Worm (Caenorhabditis elegans) whole organism, midembryonic: ENCODE measurements around the gene hlh-28.

Experiments
- T22C8.4 ChIP-seq: fragments of 200-800 bp; sonication (Bioruptor generic); IDR thresholded peaks from 2 replicates; pipeline ENCODE4 v1.3.6; 2022; ENCODE audit warnings: missing genetic modification characterization, missing compliant biosample characterization
- cog-1 ChIP-seq: sonication (generic microtip); optimal IDR thresholded peaks from 2 replicates; lab custom pipeline; 2016; ENCODE audit warnings: missing genetic modification characterization, missing compliant biosample characterization
- flt-1 ChIP-seq: fragments of 200-800 bp; sonication (Bioruptor generic); IDR thresholded peaks from 2 replicates; pipeline ENCODE4 v1.3.6; 2022; ENCODE audit warnings: missing genetic modification characterization, missing compliant biosample characterization
- klf-2 ChIP-seq: fragments of 200-800 bp; sonication (Bioruptor generic); conservative IDR thresholded peaks from 2 replicates; pipeline ENCODE4 v1.3.6; 2022; ENCODE audit warnings: missing genetic modification reagents, missing genetic modification characterization, missing compliant biosample characterization
- med-1 ChIP-seq: sonication (generic microtip); optimal IDR thresholded peaks from 2 replicates; lab custom pipeline; 2017; ENCODE audit warnings: missing genetic modification characterization, mild to moderate bottlenecking, missing compliant biosample characterization, antibody characterized with exemption, missing genetic modification reagents; ENCODE audit not compliant: insufficient read depth
- ref-1 ChIP-seq: fragments of 200-800 bp; sonication (Bioruptor generic); conservative IDR thresholded peaks from 2 replicates; pipeline ENCODE4 v1.3.6; 2022; ENCODE audit warnings: missing genetic modification reagents, missing genetic modification characterization, missing compliant biosample characterization
- tab-1 ChIP-seq: fragments of 200-800 bp; sonication (Bioruptor generic); IDR thresholded peaks from 2 replicates; pipeline ENCODE4 v1.3.6; 2022; ENCODE audit warnings: missing genetic modification characterization, missing compliant biosample characterization
- ztf-23 ChIP-seq: fragments of 200-800 bp; sonication (Bioruptor generic); IDR thresholded peaks from 2 replicates; pipeline ENCODE4 v1.3.6; 2022; ENCODE audit warnings: missing genetic modification reagents, missing genetic modification characterization, missing compliant biosample characterization
- ztf-29 ChIP-seq: fragments of 200-800 bp; sonication (Bioruptor generic); IDR thresholded peaks from 2 replicates; pipeline ENCODE4 v1.3.6; 2022; ENCODE audit warnings: missing genetic modification reagents, missing genetic modification characterization, missing compliant biosample characterization

- no peak for TF ChIP-seq klf-2 (GFP tag; lab: Robert Waterston, UW)
- no peak for TF ChIP-seq ztf-23 (GFP tag; lab: Robert Waterston, UW)
- TF ChIP-seq cog-1 (tag; lab: Kevin White, UChicago), result no peak
- no peak for TF ChIP-seq med-1
- no peak for TF ChIP-seq flt-1
- no peak for TF ChIP-seq T22C8.4 (GFP tag; lab: Robert Waterston, UW)
- no peak for TF ChIP-seq ref-1
- TF ChIP-seq ztf-29 (GFP tag; lab: Robert Waterston, UW), result no peak
- TF ChIP-seq tab-1, result no peak
These were observed 46.4 kb upstream of the hlh-28 start for ce11 chrX:17504447-17504846.
